Fruit fly (Drosophila melanogaster) whole organism, embryonic: Measurements from ENCODE around the gene Fit2.

Experiments
- ATbp ChIP-seq: fragments of 200-800 bp; sonication (Bioruptor generic); optimal IDR thresholded peaks from 2 replicates; lab custom pipeline; 2017; ENCODE audit warnings: missing biosample characterization, mild to moderate bottlenecking, missing genetic modification characterization, missing genetic modification reagents
- Adf1 ChIP-seq: fragments of 200-800 bp; sonication (Bioruptor generic); IDR thresholded peaks from 2 replicates; pipeline ENCODE4 v1.3.6; 2022; ENCODE audit warnings: missing biosample characterization, missing genetic modification characterization
- Atf6 ChIP-seq: fragments of 200-800 bp; sonication (Bioruptor generic); IDR thresholded peaks from 2 replicates; pipeline ENCODE4 v1.3.6; 2022; ENCODE audit warnings: missing biosample characterization, missing genetic modification characterization
- Awh ChIP-seq: fragments of 200-800 bp; sonication (Bioruptor generic); IDR thresholded peaks from 2 replicates; pipeline ENCODE4, ENCODE4 v1.3.6; 2022; ENCODE audit warnings: missing biosample characterization, missing genetic modification characterization
- CG11398 ChIP-seq: fragments of 200-800 bp; sonication (Bioruptor generic); optimal IDR thresholded peaks from 2 replicates; lab custom pipeline; 2016; ENCODE audit warnings: missing biosample characterization, missing genetic modification characterization
- CG12104 ChIP-seq: fragments of 200-800 bp; sonication (Bioruptor generic); optimal IDR thresholded peaks from 3 replicates; lab custom pipeline; 2016; ENCODE audit warnings: missing biosample characterization, missing genetic modification characterization
- CG12219 ChIP-seq: fragments of 200-800 bp; sonication (Bioruptor generic); optimal IDR thresholded peaks from 3 replicates; lab custom pipeline; 2018; ENCODE audit warnings: missing biosample characterization, mild to moderate bottlenecking, missing genetic modification characterization
- CG12391 ChIP-seq: fragments of 200-800 bp; sonication (Bioruptor generic); optimal IDR thresholded peaks from 3 replicates; lab custom pipeline; 2018; ENCODE audit warnings: missing biosample characterization, mild to moderate bottlenecking, missing genetic modification characterization, moderate library complexity
- CG12769 ChIP-seq: fragments of 200-800 bp; sonication (Bioruptor generic); optimal IDR thresholded peaks from 2 replicates; lab custom pipeline; 2019; ENCODE audit warnings: missing biosample characterization, mild to moderate bottlenecking, missing genetic modification characterization, moderate library complexity
- CG17361 ChIP-seq: fragments of 200-800 bp; sonication (Bioruptor generic); IDR thresholded peaks from 3 replicates; pipeline ENCODE4 v1.3.6; 2022; ENCODE audit warnings: missing biosample characterization, missing genetic modification characterization
- CG17802 ChIP-seq: fragments of 200-800 bp; sonication (Bioruptor generic); optimal IDR thresholded peaks from 2 replicates; lab custom pipeline; 2018; ENCODE audit warnings: missing biosample characterization, mild to moderate bottlenecking, missing genetic modification characterization, moderate library complexity
- CG2116 ChIP-seq: fragments of 200-800 bp; sonication (Bioruptor generic); optimal IDR thresholded peaks from 3 replicates; lab custom pipeline; 2018; ENCODE audit warnings: missing biosample characterization, mild to moderate bottlenecking, missing genetic modification characterization
- CG2875 ChIP-seq: fragments of 200-800 bp; sonication (Bioruptor generic); optimal IDR thresholded peaks from 2 replicates; lab custom pipeline; 2017; ENCODE audit warnings: missing biosample characterization, mild to moderate bottlenecking, missing genetic modification characterization, missing genetic modification reagents
- CG32532 ChIP-seq: fragments of 200-800 bp; sonication (Bioruptor generic); IDR thresholded peaks from 2 replicates; pipeline ENCODE4 v1.3.6; 2022; ENCODE audit warnings: missing biosample characterization, missing genetic modification characterization
- CG33213 ChIP-seq: fragments of 200-800 bp; sonication (Bioruptor generic); optimal IDR thresholded peaks from 3 replicates; lab custom pipeline; 2016; ENCODE audit warnings: missing biosample characterization, missing genetic modification characterization
- CG34376 ChIP-seq: fragments of 200-800 bp; sonication (Bioruptor generic); optimal IDR thresholded peaks from 2 replicates; lab custom pipeline; 2018; ENCODE audit warnings: missing biosample characterization, mild to moderate bottlenecking, missing genetic modification characterization
- CG4360 ChIP-seq: fragments of 200-800 bp; sonication (Bioruptor generic); IDR thresholded peaks from 2 replicates; pipeline ENCODE4 v1.3.6; 2022; ENCODE audit warnings: missing biosample characterization, missing genetic modification characterization
- CG7372 ChIP-seq: fragments of 200-800 bp; sonication (Bioruptor generic); IDR thresholded peaks from 2 replicates; pipeline ENCODE4 v1.3.6; 2022; ENCODE audit warnings: missing biosample characterization, missing genetic modification characterization
- CG8924 ChIP-seq: fragments of 200-800 bp; optimal IDR thresholded peaks from 3 replicates; lab custom pipeline; 2019; ENCODE audit warnings: missing biosample characterization, mild to moderate bottlenecking, missing genetic modification characterization, moderate library complexity
- CG9215 ChIP-seq: fragments of 200-800 bp; sonication (Bioruptor generic); IDR thresholded peaks from 2 replicates; pipeline ENCODE4 v1.3.6; 2022; ENCODE audit warnings: missing biosample characterization, missing genetic modification characterization
- CTCF ChIP-seq: fragments of 200-800 bp; sonication (Bioruptor generic); optimal IDR thresholded peaks from 2 replicates; lab custom pipeline; 2017; ENCODE audit warnings: missing biosample characterization, mild to moderate bottlenecking, missing genetic modification characterization, moderate library complexity
- Dll ChIP-seq: fragments of 200-800 bp; sonication (Bioruptor generic); IDR thresholded peaks from 4 replicates; pipeline ENCODE4 v1.3.6; 2022; ENCODE audit warnings: missing biosample characterization, missing genetic modification characterization; ENCODE audit not compliant: partially characterized antibody
- Oaz ChIP-seq: fragments of 200-800 bp; sonication (Bioruptor generic); IDR thresholded peaks from 2 replicates; pipeline ENCODE4 v1.3.6; 2022; ENCODE audit warnings: missing biosample characterization, missing genetic modification characterization
- Side ChIP-seq: fragments of 200-800 bp; sonication (Bioruptor generic); optimal IDR thresholded peaks from 2 replicates; lab custom pipeline; 2016; ENCODE audit warnings: missing biosample characterization, missing genetic modification characterization
- Spps ChIP-seq: fragments of 200-800 bp; sonication (Bioruptor generic); optimal IDR thresholded peaks from 2 replicates; lab custom pipeline; 2018; ENCODE audit warnings: missing biosample characterization, mild to moderate bottlenecking, missing genetic modification characterization
- Sry-β ChIP-seq: fragments of 200-800 bp; sonication (Bioruptor generic); optimal IDR thresholded peaks from 2 replicates; lab custom pipeline; 2018; ENCODE audit warnings: missing biosample characterization, mild to moderate bottlenecking, missing genetic modification characterization, moderate library complexity
- Vsx1 ChIP-seq: fragments of 200-800 bp; sonication (Bioruptor generic); optimal IDR thresholded peaks from 2 replicates; lab custom pipeline; 2017; ENCODE audit warnings: missing biosample characterization, mild to moderate bottlenecking, missing genetic modification characterization, missing genetic modification reagents
- Xrp1 ChIP-seq: fragments of 200-800 bp; sonication (Bioruptor generic); IDR thresholded peaks from 2 replicates; pipeline ENCODE4 v1.3.6; 2022; ENCODE audit warnings: missing biosample characterization, missing genetic modification characterization
- croc ChIP-seq: fragments of 200-800 bp; sonication (Bioruptor generic); conservative IDR thresholded peaks from 3 replicates; pipeline ENCODE4 v1.3.6; 2022; ENCODE audit warnings: missing biosample characterization, missing genetic modification characterization
- crol ChIP-seq: fragments of 200-800 bp; sonication (Bioruptor generic); IDR thresholded peaks from 2 replicates; pipeline ENCODE4 v1.3.6; 2022; ENCODE audit warnings: missing biosample characterization, missing genetic modification characterization
- cwo ChIP-seq: fragments of 200-800 bp; sonication (Bioruptor generic); optimal IDR thresholded peaks from 3 replicates; lab custom pipeline; 2017; ENCODE audit warnings: missing biosample characterization, missing genetic modification characterization, mild to moderate bottlenecking, moderate library complexity, missing genetic modification reagents
- exex ChIP-seq: fragments of 200-800 bp; sonication (Bioruptor generic); optimal IDR thresholded peaks from 4 replicates; lab custom pipeline; 2018; ENCODE audit warnings: missing biosample characterization, mild to moderate bottlenecking, missing genetic modification characterization, moderate library complexity
- eyg ChIP-seq: fragments of 200-800 bp; sonication (Bioruptor generic); optimal IDR thresholded peaks from 3 replicates; lab custom pipeline; 2016; ENCODE audit warnings: missing biosample characterization, missing genetic modification characterization
- grn ChIP-seq: fragments of 200-800 bp; sonication (Bioruptor generic); optimal IDR thresholded peaks from 3 replicates; lab custom pipeline; 2017; ENCODE audit warnings: missing biosample characterization, missing genetic modification characterization
- gro ChIP-seq: fragments of 200-800 bp; sonication (Bioruptor generic); optimal IDR thresholded peaks from 2 replicates; lab custom pipeline; 2016; ENCODE audit warnings: missing biosample characterization, missing genetic modification characterization
- lola ChIP-seq, 3 experiments: fragments of >200 bp in 2 of 3; fragments of 200-800 bp in 1 of 3; sonication (Bioruptor generic) in 1 of 3; optimal IDR thresholded peaks; 2 replicates each; lab custom pipeline; 2017 to 2019; ENCODE audit warnings: missing biosample characterization in 3 of 3, missing genetic modification characterization in 3 of 3, mild to moderate bottlenecking in 1 of 3, moderate library complexity in 1 of 3
- lov ChIP-seq, 2 experiments: fragments of 200-800 bp in 1 of 2; fragments of >200 bp in 1 of 2; sonication (Bioruptor generic) in 1 of 2; IDR thresholded peaks in 1 of 2; optimal IDR thresholded peaks in 1 of 2; 2 replicates in 1 of 2; 3 replicates in 1 of 2; pipeline versions ENCODE4 v1.3.6 to Lab custom; 2017 to 2022; ENCODE audit warnings: missing biosample characterization in 1 of 2, missing genetic modification characterization in 1 of 2
- mam ChIP-seq: fragments of 200-800 bp; sonication (Bioruptor generic); optimal IDR thresholded peaks from 3 replicates; lab custom pipeline; 2016; ENCODE audit warnings: missing biosample characterization, missing genetic modification characterization
- mirr ChIP-seq: fragments of 200-800 bp; sonication (Bioruptor generic); optimal IDR thresholded peaks from 3 replicates; lab custom pipeline; 2018; ENCODE audit warnings: missing biosample characterization, mild to moderate bottlenecking, missing genetic modification characterization
- nerfin-1 ChIP-seq: fragments of 200-800 bp; sonication (Bioruptor generic); optimal IDR thresholded peaks from 3 replicates; lab custom pipeline; 2019; ENCODE audit warnings: missing biosample characterization, mild to moderate bottlenecking, missing genetic modification characterization, moderate library complexity
- pb ChIP-seq: fragments of 200-800 bp; sonication (Bioruptor generic); optimal IDR thresholded peaks from 3 replicates; lab custom pipeline; 2016; ENCODE audit warnings: missing biosample characterization, missing genetic modification characterization
- pita ChIP-seq: fragments of 200-800 bp; sonication (Bioruptor generic); optimal IDR thresholded peaks from 2 replicates; lab custom pipeline; 2017; ENCODE audit warnings: missing biosample characterization, mild to moderate bottlenecking, missing genetic modification characterization
- salm ChIP-seq: fragments of 200-800 bp; sonication (Bioruptor generic); optimal IDR thresholded peaks from 2 replicates; lab custom pipeline; 2018; ENCODE audit warnings: missing biosample characterization, mild to moderate bottlenecking, missing genetic modification characterization
- sens-2 ChIP-seq: fragments of 200-800 bp; sonication (Bioruptor generic); IDR thresholded peaks from 2 replicates; pipeline ENCODE4 v1.3.6; 2022; ENCODE audit warnings: missing biosample characterization, missing genetic modification characterization
- sug ChIP-seq: fragments of 200-800 bp; optimal IDR thresholded peaks from 2 replicates; lab custom pipeline; 2019; ENCODE audit warnings: missing biosample characterization, mild to moderate bottlenecking, missing genetic modification characterization, moderate library complexity
- trh ChIP-seq: fragments of 200-800 bp; sonication (Bioruptor generic); optimal IDR thresholded peaks from 2 replicates; lab custom pipeline; 2016; ENCODE audit warnings: missing biosample characterization, missing genetic modification characterization
- unc-4 ChIP-seq: fragments of 200-800 bp; sonication (Bioruptor generic); IDR thresholded peaks from 2 replicates; pipeline ENCODE4 v1.3.6; 2022; ENCODE audit warnings: missing biosample characterization, missing genetic modification characterization; ENCODE audit not compliant: partially characterized antibody
- vnd ChIP-seq: fragments of 200-800 bp; sonication (Bioruptor generic); IDR thresholded peaks from 3 replicates; pipeline ENCODE4 v1.3.6; 2022; ENCODE audit warnings: missing biosample characterization, missing genetic modification characterization; ENCODE audit not compliant: partially characterized antibody
- z ChIP-seq: fragments of 200-800 bp; sonication (Bioruptor generic); IDR thresholded peaks from 3 replicates; pipeline ENCODE4 v1.3.6; 2022; ENCODE audit warnings: missing biosample characterization, missing genetic modification characterization

Gene Fit2

dm6 chr3L:16989169-16989568 lies 35.0 kb upstream of the Fit2 start (continued):
- TF ChIP-seq Atf6 (GFP tag; lab: Robert Waterston, UW) (peak; percentile 33; the same call in 1 of the 2 replicates), trh (no peak), Sry-β (GFP tag; lab: Kevin White, UChicago) (no peak), CG12104 (no peak), CG12769 (tag; lab: Kevin White, UChicago) (no peak), CG2875 (GFP tag; lab: Kevin White, UChicago) (no peak), crol (GFP tag; lab: Robert Waterston, UW) (no peak), CG9215 (no peak; the same call in 1 of the 2 replicates)

dm6 chr3L:16994805-16995204 lies 29.3 kb upstream of the Fit2 start:
- TF ChIP-seq exex (tag; lab: Kevin White, UChicago) (peak; percentile 94), sens-2 (GFP tag; lab: Robert Waterston, UW) (peak; percentile 14; the same call in 1 of the 2 replicates), salm (tag; lab: Kevin White, UChicago) (peak; percentile 9), grn (peak; percentile 91), ATbp (GFP tag; lab: Kevin White, UChicago) (no peak), CTCF (GFP tag; lab: Kevin White, UChicago) (no peak), vnd (peak; percentile 22; the same call in 1 of the 3 replicates), nerfin-1 (no peak), Vsx1 (peak; percentile 95), cwo (GFP tag; lab: Kevin White, UChicago) (peak; percentile 15), CG34376 (GFP tag; lab: Kevin White, UChicago) (peak; percentile 57), sug (peak; percentile 72), gro (GFP tag; lab: Kevin White, UChicago) (peak; percentile 21)

dm6 chr3L:17000289-17000688 lies 23.8 kb upstream of the Fit2 start:
- TF ChIP-seq pb (GFP tag; lab: Kevin White, UChicago) (no peak), Side (GFP tag; lab: Kevin White, UChicago) (no peak), z (GFP tag; lab: Robert Waterston, UW) (no peak), Xrp1 (no peak), CG8924 (tag; lab: Kevin White, UChicago) (no peak), CG11398 (GFP tag; lab: Kevin White, UChicago) (no peak), CG12219 (GFP tag; lab: Kevin White, UChicago) (no peak), lov (optimal IDR thresholded peaks at IDR 0.05; lab: Kevin White, UChicago) (no peak), lov (GFP tag; IDR thresholded peaks at IDR 0.05; lab: Robert Waterston, UW) (no peak), CG4360 (GFP tag; lab: Robert Waterston, UW) (no peak), CG2116 (no peak), CG9215 (no peak), Oaz (GFP tag; lab: Robert Waterston, UW) (no peak), Spps (tag; lab: Kevin White, UChicago) (no peak), CG17802 (tag; lab: Kevin White, UChicago) (no peak), Dll (GFP tag; lab: Robert Waterston, UW) (no peak), CG33213 (GFP tag; lab: Kevin White, UChicago) (no peak), Awh (GFP tag; lab: Robert Waterston, UW) (no peak), CG12391 (tag; lab: Kevin White, UChicago) (no peak), eyg (GFP tag; lab: Kevin White, UChicago) (no peak), cwo (GFP tag; lab: Kevin White, UChicago) (peak; percentile 92), Adf1 (GFP tag; lab: Robert Waterston, UW) (no peak), croc (no peak), CG17361 (no peak), mirr (GFP tag; lab: Kevin White, UChicago) (peak; percentile 39), mam (GFP tag; lab: Kevin White, UChicago) (no peak), lola (GFP tag; optimal IDR thresholded peaks at IDR 0.05; lab: Kevin White, UChicago) (no peak), CG32532 (GFP tag; lab: Robert Waterston, UW) (peak; percentile 49; the same call in 1 of the 2 replicates), unc-4 (GFP tag; lab: Robert Waterston, UW) (no peak), pita (GFP tag; lab: Kevin White, UChicago) (no peak), CG7372 (GFP tag; lab: Robert Waterston, UW) (no peak)
